Fruit fly (Drosophila melanogaster) whole organism, embryonic: ENCODE measurements around the gene Epp.

Experiments used
- Antp ChIP-seq: fragments of 200-800 bp; sonication (Bioruptor generic); optimal IDR thresholded peaks from 3 replicates; lab custom pipeline; 2016; ENCODE audit warnings: missing biosample characterization, missing genetic modification characterization
- Atf6 ChIP-seq: fragments of 200-800 bp; sonication (Bioruptor generic); IDR thresholded peaks from 2 replicates; pipeline ENCODE4 v1.3.6; 2022; ENCODE audit warnings: missing biosample characterization, missing genetic modification characterization
- CG10274 ChIP-seq: fragments of 200-800 bp; sonication (Bioruptor generic); optimal IDR thresholded peaks from 3 replicates; lab custom pipeline; 2017; ENCODE audit warnings: missing biosample characterization, mild to moderate bottlenecking, missing genetic modification characterization
- CG10654 ChIP-seq: fragments of 200-800 bp; sonication (Bioruptor generic); optimal IDR thresholded peaks from 2 replicates; lab custom pipeline; 2016; ENCODE audit warnings: missing biosample characterization, missing genetic modification characterization
- CG11723 ChIP-seq: fragments of 200-800 bp; sonication (Bioruptor generic); optimal IDR thresholded peaks from 2 replicates; lab custom pipeline; 2017; ENCODE audit warnings: missing biosample characterization, mild to moderate bottlenecking, missing genetic modification characterization
- CG12104 ChIP-seq: fragments of 200-800 bp; sonication (Bioruptor generic); optimal IDR thresholded peaks from 3 replicates; lab custom pipeline; 2016; ENCODE audit warnings: missing biosample characterization, missing genetic modification characterization
- CG1603 ChIP-seq: fragments of 200-800 bp; sonication (Bioruptor generic); optimal IDR thresholded peaks from 2 replicates; lab custom pipeline; 2019; ENCODE audit warnings: missing biosample characterization, mild to moderate bottlenecking, missing genetic modification characterization, moderate library complexity
- CG17568 ChIP-seq: fragments of 200-800 bp; sonication (Bioruptor generic); optimal IDR thresholded peaks from 2 replicates; lab custom pipeline; 2018; ENCODE audit warnings: missing biosample characterization, mild to moderate bottlenecking, missing genetic modification characterization, moderate library complexity
- CG2120 ChIP-seq: fragments of 200-800 bp; sonication (Bioruptor generic); optimal IDR thresholded peaks from 3 replicates; lab custom pipeline; 2016; ENCODE audit warnings: missing biosample characterization, missing genetic modification characterization
- CG2202 ChIP-seq: fragments of 200-800 bp; sonication (Bioruptor generic); optimal IDR thresholded peaks from 2 replicates; lab custom pipeline; 2018; ENCODE audit warnings: missing biosample characterization, mild to moderate bottlenecking, missing genetic modification characterization
- CG2875 ChIP-seq: fragments of 200-800 bp; sonication (Bioruptor generic); optimal IDR thresholded peaks from 2 replicates; lab custom pipeline; 2017; ENCODE audit warnings: missing biosample characterization, mild to moderate bottlenecking, missing genetic modification characterization, missing genetic modification reagents
- CG30403 ChIP-seq: fragments of 200-800 bp; sonication (Bioruptor generic); optimal IDR thresholded peaks from 3 replicates; lab custom pipeline; 2016; ENCODE audit warnings: missing biosample characterization, missing genetic modification characterization
- CG31224 ChIP-seq: fragments of 200-800 bp; sonication (Bioruptor generic); IDR thresholded peaks from 2 replicates; pipeline ENCODE4 v1.3.6; 2022; ENCODE audit warnings: missing biosample characterization, missing genetic modification characterization
- CG34422 ChIP-seq: fragments of 200-800 bp; sonication (Bioruptor generic); IDR thresholded peaks from 3 replicates; pipeline ENCODE4 v1.3.6; 2022; ENCODE audit warnings: missing biosample characterization, missing genetic modification characterization
- CG4820 ChIP-seq: fragments of 200-800 bp; sonication (Bioruptor generic); optimal IDR thresholded peaks from 3 replicates; lab custom pipeline; 2016; ENCODE audit warnings: missing biosample characterization, missing genetic modification characterization
- CG7271 ChIP-seq: fragments of 200-800 bp; sonication (Bioruptor generic); optimal IDR thresholded peaks from 2 replicates; lab custom pipeline; 2018; ENCODE audit warnings: missing biosample characterization, mild to moderate bottlenecking, missing genetic modification characterization, moderate library complexity
- CG8290 ChIP-seq, 3 experiments: fragments of 200-800 bp; sonication (Bioruptor generic); optimal IDR thresholded peaks; 2 replicates each; lab custom pipeline; 2016 to 2019; ENCODE audit warnings: missing biosample characterization in 3 of 3, missing genetic modification characterization in 3 of 3, mild to moderate bottlenecking in 2 of 3, moderate library complexity in 1 of 3
- Dad ChIP-seq: fragments of 200-800 bp; sonication (Bioruptor generic); optimal IDR thresholded peaks from 3 replicates; lab custom pipeline; 2016; ENCODE audit warnings: missing biosample characterization, missing genetic modification characterization
- Dip2 ChIP-seq: fragments of 200-800 bp; sonication (Bioruptor generic); IDR thresholded peaks from 2 replicates; pipeline ENCODE4 v1.3.6; 2022; ENCODE audit warnings: missing biosample characterization, missing genetic modification characterization
- Dip3 ChIP-seq: fragments of 200-800 bp; sonication (Bioruptor generic); optimal IDR thresholded peaks from 3 replicates; lab custom pipeline; 2016; ENCODE audit warnings: missing biosample characterization, missing genetic modification characterization
- Dp ChIP-seq: fragments of 200-800 bp; sonication (Bioruptor generic); optimal IDR thresholded peaks from 2 replicates; lab custom pipeline; 2018; ENCODE audit warnings: missing biosample characterization, mild to moderate bottlenecking, missing genetic modification characterization, moderate library complexity
- E2f1 ChIP-seq: fragments of 200-800 bp; sonication (Bioruptor generic); IDR thresholded peaks from 2 replicates; pipeline ENCODE4 v1.3.6; 2022; ENCODE audit warnings: missing biosample characterization, missing genetic modification characterization
- Hand ChIP-seq: fragments of 200-800 bp; sonication (Bioruptor generic); optimal IDR thresholded peaks from 2 replicates; lab custom pipeline; 2017; ENCODE audit warnings: mild to moderate bottlenecking, missing biosample characterization, missing genetic modification reagents, missing genetic modification characterization
- Hr39 ChIP-seq: fragments of >200 bp; optimal IDR thresholded peaks from 2 replicates; lab custom pipeline; 2017
- Jarid2 ChIP-seq: fragments of 200-800 bp; sonication (Bioruptor generic); optimal IDR thresholded peaks from 3 replicates; lab custom pipeline; 2017; ENCODE audit warnings: mild to moderate bottlenecking, missing biosample characterization, missing genetic modification reagents, missing genetic modification characterization
- MTF-1 ChIP-seq: fragments of 200-800 bp; sonication (Bioruptor generic); optimal IDR thresholded peaks from 2 replicates; lab custom pipeline; 2018; ENCODE audit warnings: missing biosample characterization, mild to moderate bottlenecking, missing genetic modification characterization, borderline replicate concordance
- Meics ChIP-seq: fragments of 200-800 bp; sonication (Bioruptor generic); optimal IDR thresholded peaks from 2 replicates; lab custom pipeline; 2017; ENCODE audit warnings: missing biosample characterization, mild to moderate bottlenecking, missing genetic modification characterization
- Myb ChIP-seq: fragments of 200-800 bp; sonication (Bioruptor generic); optimal IDR thresholded peaks from 2 replicates; lab custom pipeline; 2016; ENCODE audit warnings: missing biosample characterization, missing genetic modification characterization
- NK7.1 ChIP-seq: fragments of 200-800 bp; sonication (Bioruptor generic); optimal IDR thresholded peaks from 3 replicates; lab custom pipeline; 2016; ENCODE audit warnings: missing biosample characterization, missing genetic modification characterization
- Xbp1 ChIP-seq: fragments of 200-800 bp; sonication (Bioruptor generic); optimal IDR thresholded peaks from 3 replicates; lab custom pipeline; 2016; ENCODE audit warnings: missing biosample characterization, mild to moderate bottlenecking, missing genetic modification characterization
- abd-A ChIP-seq: fragments of 200-800 bp; sonication (Bioruptor generic); optimal IDR thresholded peaks from 3 replicates; lab custom pipeline; 2019; ENCODE audit warnings: missing biosample characterization, mild to moderate bottlenecking, missing genetic modification characterization, moderate library complexity
- cato ChIP-seq: fragments of 200-800 bp; sonication (Bioruptor generic); optimal IDR thresholded peaks from 2 replicates; lab custom pipeline; 2016; ENCODE audit warnings: missing biosample characterization, missing genetic modification characterization, borderline replicate concordance
- dmrt11E ChIP-seq: fragments of 200-800 bp; sonication (Bioruptor generic); optimal IDR thresholded peaks from 3 replicates; lab custom pipeline; 2018; ENCODE audit warnings: missing biosample characterization, mild to moderate bottlenecking, missing genetic modification characterization, moderate library complexity
- esg ChIP-seq: fragments of 200-800 bp; sonication (Bioruptor generic); conservative IDR thresholded peaks from 2 replicates; pipeline ENCODE4 v1.3.6; 2022; ENCODE audit warnings: missing biosample characterization, missing genetic modification characterization
- gcm ChIP-seq: fragments of 200-800 bp; sonication (Bioruptor generic); optimal IDR thresholded peaks from 2 replicates; lab custom pipeline; 2019; ENCODE audit warnings: missing biosample characterization, mild to moderate bottlenecking, missing genetic modification characterization, moderate library complexity
- gro ChIP-seq: fragments of 200-800 bp; sonication (Bioruptor generic); optimal IDR thresholded peaks from 2 replicates; lab custom pipeline; 2016; ENCODE audit warnings: missing biosample characterization, missing genetic modification characterization
- ind ChIP-seq: fragments of 200-800 bp; sonication (Bioruptor generic); optimal IDR thresholded peaks from 3 replicates; lab custom pipeline; 2016; ENCODE audit warnings: missing biosample characterization, missing genetic modification characterization
- lov ChIP-seq, 2 experiments: fragments of 200-800 bp in 1 of 2; fragments of >200 bp in 1 of 2; sonication (Bioruptor generic) in 1 of 2; IDR thresholded peaks in 1 of 2; optimal IDR thresholded peaks in 1 of 2; 2 replicates in 1 of 2; 3 replicates in 1 of 2; pipeline versions ENCODE4 v1.3.6 to Lab custom; 2017 to 2022; ENCODE audit warnings: missing biosample characterization in 1 of 2, missing genetic modification characterization in 1 of 2
- mam ChIP-seq: fragments of 200-800 bp; sonication (Bioruptor generic); optimal IDR thresholded peaks from 3 replicates; lab custom pipeline; 2016; ENCODE audit warnings: missing biosample characterization, missing genetic modification characterization
- nom ChIP-seq: fragments of 200-800 bp; sonication (Bioruptor generic); optimal IDR thresholded peaks from 2 replicates; lab custom pipeline; 2017; ENCODE audit warnings: missing biosample characterization, missing genetic modification characterization, mild to moderate bottlenecking, moderate library complexity, missing genetic modification reagents
- odd ChIP-seq: fragments of 200-800 bp; sonication (Bioruptor generic); optimal IDR thresholded peaks from 2 replicates; lab custom pipeline; 2017; ENCODE audit warnings: missing biosample characterization, mild to moderate bottlenecking, missing genetic modification characterization
- otp ChIP-seq: fragments of 200-800 bp; sonication (Bioruptor generic); IDR thresholded peaks from 3 replicates; pipeline ENCODE4, ENCODE4 v1.3.6; 2022; ENCODE audit warnings: missing biosample characterization, missing genetic modification characterization
- p53 ChIP-seq: fragments of 200-800 bp; sonication (Bioruptor generic); optimal IDR thresholded peaks from 2 replicates; lab custom pipeline; 2016; ENCODE audit warnings: missing biosample characterization, missing genetic modification characterization
- psq ChIP-seq: fragments of 200-800 bp; sonication (Bioruptor generic); optimal IDR thresholded peaks from 2 replicates; lab custom pipeline; 2017; ENCODE audit warnings: missing biosample characterization, missing genetic modification characterization
- schlank ChIP-seq: fragments of 200-800 bp; sonication (Bioruptor generic); optimal IDR thresholded peaks from 2 replicates; lab custom pipeline; 2018; ENCODE audit warnings: missing biosample characterization, mild to moderate bottlenecking, missing genetic modification characterization
- sob ChIP-seq: fragments of 200-800 bp; sonication (Bioruptor generic); IDR thresholded peaks from 2 replicates; pipeline ENCODE4 v1.3.6; 2022; ENCODE audit warnings: missing biosample characterization, missing genetic modification characterization
- tio ChIP-seq: fragments of 200-800 bp; sonication (Bioruptor generic); optimal IDR thresholded peaks from 2 replicates; lab custom pipeline; 2017; ENCODE audit warnings: missing biosample characterization, missing genetic modification characterization, inconsistent platforms
- ttk ChIP-seq: fragments of 200-800 bp; sonication (Bioruptor generic); IDR thresholded peaks from 2 replicates; pipeline ENCODE4 v2.1.2; 2022; ENCODE audit warnings: missing biosample characterization, missing genetic modification characterization

Gene Epp

DNA sequence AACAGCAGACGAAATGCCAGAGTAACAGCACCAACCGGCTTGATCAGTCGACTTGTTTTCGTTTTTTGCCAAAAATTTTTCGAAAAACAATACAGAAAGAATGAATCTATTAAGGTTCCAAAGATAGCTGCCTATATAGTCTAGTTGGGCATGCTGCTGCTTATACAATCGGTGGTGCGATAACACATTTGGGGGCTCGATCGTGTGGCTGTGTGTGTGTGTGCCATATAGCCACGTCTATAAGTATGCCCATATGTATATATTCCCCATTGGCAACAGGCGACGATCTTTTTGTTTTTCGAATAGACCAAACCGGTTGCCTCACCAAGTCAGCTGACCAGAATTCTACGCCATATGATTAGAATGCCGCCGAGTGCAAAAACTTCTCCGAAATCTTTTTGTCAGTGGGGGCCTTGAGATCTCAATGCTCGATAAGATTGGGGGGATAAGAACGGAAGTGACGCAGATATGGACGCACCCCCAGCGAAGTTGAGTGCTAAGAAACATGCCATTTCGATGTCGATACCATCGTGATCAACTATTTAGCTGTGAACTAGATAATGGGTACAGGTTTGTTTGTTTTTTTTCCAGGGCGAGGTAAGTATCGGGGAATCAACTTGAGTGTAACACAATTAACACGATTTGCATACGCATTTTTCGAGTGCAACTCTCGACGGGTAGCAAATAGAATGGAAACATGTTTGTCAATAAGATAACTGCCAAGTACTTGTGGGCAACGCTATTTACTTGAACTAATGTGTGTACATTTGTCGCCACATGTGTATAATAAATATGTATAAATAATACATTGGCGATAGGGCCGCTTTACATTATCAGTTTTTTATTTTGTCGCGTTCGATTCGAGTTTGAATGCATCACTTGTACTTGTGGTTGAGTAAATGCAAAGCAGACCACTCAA lies 52.5 kb downstream of the Epp start (continued):
- TF ChIP-seq dmrt11E (peak; percentile 87), E2f1 (peak; percentile 76; the same call in 1 of the 2 replicates), cato (GFP tag; lab: Kevin White, UChicago) (peak; percentile 44), Atf6 (GFP tag; lab: Robert Waterston, UW) (peak; percentile 78), nom (peak; percentile 11), Dp (GFP tag; lab: Kevin White, UChicago) (no peak), CG30403 (GFP tag; lab: Kevin White, UChicago) (peak; percentile 44), CG4820 (peak; percentile 60), Dip2 (GFP tag; lab: Robert Waterston, UW) (no peak), Myb (GFP tag; lab: Kevin White, UChicago) (no peak), CG1603 (tag; lab: Kevin White, UChicago) (peak; percentile 86), gro (GFP tag; lab: Kevin White, UChicago) (no peak), ind (GFP tag; lab: Kevin White, UChicago) (no peak), CG2875 (GFP tag; lab: Kevin White, UChicago) (peak; percentile 97), CG10274 (GFP tag; lab: Kevin White, UChicago) (peak; percentile 63), NK7.1 (GFP tag; lab: Kevin White, UChicago) (peak; percentile 56), CG10654 (GFP tag; lab: Kevin White, UChicago) (peak; percentile 76), odd (GFP tag; lab: Kevin White, UChicago) (peak; percentile 85), mam (peak; percentile 29), Dad (no peak), gcm (GFP tag; lab: Kevin White, UChicago) (peak; percentile 89), CG31224 (GFP tag; lab: Robert Waterston, UW) (no peak), Dip3 (no peak), CG2202 (peak; percentile 94), ttk (no peak), Hand (peak; percentile 7), CG12104 (GFP tag; lab: Kevin White, UChicago) (peak; percentile 76), Antp (GFP tag; lab: Kevin White, UChicago) (peak; percentile 3), p53 (GFP tag; lab: Kevin White, UChicago) (no peak), MTF-1 (GFP tag; lab: Kevin White, UChicago) (peak; percentile 93), abd-A (tag; lab: Kevin White, UChicago) (no peak), psq (peak; percentile 54), otp (GFP tag; lab: Robert Waterston, UW) (peak; percentile 92), CG2120 (GFP tag; lab: Kevin White, UChicago) (peak; percentile 54), lov (optimal IDR thresholded peaks at IDR 0.05; lab: Kevin White, UChicago) (no peak), lov (GFP tag; IDR thresholded peaks at IDR 0.05; lab: Robert Waterston, UW) (peak; percentile 93), CG8290 (GFP tag; optimal IDR thresholded peaks at IDR 0.05; lab: Kevin White, UChicago) (peak; percentile 51), CG8290 (tag; optimal IDR thresholded peaks at IDR 0.05; lab: Kevin White, UChicago) (peak; percentile 90 to 94), CG11723 (GFP tag; lab: Kevin White, UChicago) (peak; percentile 84), Meics (GFP tag; lab: Kevin White, UChicago) (peak; percentile 78), Xbp1 (GFP tag; lab: Kevin White, UChicago) (no peak), Jarid2 (GFP tag; lab: Kevin White, UChicago) (peak; percentile 66), CG34422 (GFP tag; lab: Robert Waterston, UW) (no peak), tio (peak; percentile 67), Hr39 (lab: Kevin White, UChicago) (no peak), esg (GFP tag; lab: Robert Waterston, UW) (no peak), CG7271 (tag; lab: Kevin White, UChicago) (peak; percentile 62), CG17568 (GFP tag; lab: Kevin White, UChicago) (peak; percentile 94), sob (GFP tag; lab: Robert Waterston, UW) (peak; percentile 87), schlank (peak; percentile 80)
